Worm (Caenorhabditis elegans) whole organism, L1 larva: ENCODE measurements around the gene chmp-7.

Experiments
- C04F5.9 ChIP-seq: sonication (generic microtip); optimal IDR thresholded peaks from 2 replicates; lab custom pipeline; 2016; ENCODE audit warnings: missing genetic modification characterization, missing compliant biosample characterization
- C16A3.4 ChIP-seq: fragments of 150-350 bp; optimal IDR thresholded peaks from 2 replicates; lab custom pipeline; 2014; ENCODE audit warnings: missing biosample characterization, missing genetic modification characterization
- C34B4.2 ChIP-seq: sonication (generic microtip); optimal IDR thresholded peaks from 2 replicates; lab custom pipeline; 2017; ENCODE audit warnings: mild to moderate bottlenecking, missing genetic modification characterization, missing compliant biosample characterization
- F16B12.6 ChIP-seq: fragments of 150-350 bp; optimal IDR thresholded peaks from 2 replicates; lab custom pipeline; 2014; ENCODE audit warnings: missing biosample characterization, missing genetic modification characterization
- alr-1 ChIP-seq: fragments of 200-800 bp; sonication (Bioruptor generic); optimal IDR thresholded peaks from 2 replicates; lab custom pipeline; 2018; ENCODE audit warnings: borderline replicate concordance, mild to moderate bottlenecking, missing genetic modification characterization, missing compliant biosample characterization
- aly-2 ChIP-seq: fragments of 150-350 bp; optimal IDR thresholded peaks from 2 replicates; lab custom pipeline; 2014; ENCODE audit warnings: missing biosample characterization, missing genetic modification characterization
- ama-1 ChIP-seq: fragments of 150-350 bp; optimal IDR thresholded peaks from 2 replicates; lab custom pipeline; 2014
- blmp-1 ChIP-seq: fragments of 150-350 bp; optimal IDR thresholded peaks from 2 replicates; lab custom pipeline; 2014; ENCODE audit warnings: missing biosample characterization, missing genetic modification characterization
- ceh-82 ChIP-seq, 3 experiments: fragments of 150-350 bp in 1 of 3; sonication (generic microtip) in 2 of 3; optimal IDR thresholded peaks; 2 replicates each; lab custom pipeline; 2014 to 2017; ENCODE audit warnings: missing biosample characterization in 3 of 3, missing genetic modification characterization in 3 of 3
- ceh-88 ChIP-seq: fragments of 200-800 bp; sonication (Bioruptor generic); IDR thresholded peaks from 2 replicates; pipeline ENCODE4 v1.3.6; 2022; ENCODE audit warnings: missing genetic modification characterization, missing compliant biosample characterization
- dpl-1 ChIP-seq, 3 experiments: fragments of 150-350 bp in 2 of 3; sonication (generic microtip) in 1 of 3; optimal IDR thresholded peaks; 2 replicates each; lab custom pipeline; 2014 to 2017; ENCODE audit warnings: missing biosample characterization in 3 of 3, missing genetic modification characterization in 3 of 3, missing genetic modification reagents in 3 of 3
- dsc-1 ChIP-seq: sonication (generic microtip); optimal IDR thresholded peaks from 2 replicates; lab custom pipeline; 2016; ENCODE audit warnings: mild to moderate bottlenecking, missing genetic modification characterization, missing compliant biosample characterization
- egl-13 ChIP-seq: sonication (generic microtip); optimal IDR thresholded peaks from 2 replicates; lab custom pipeline; 2016; ENCODE audit warnings: missing genotype, missing genetic modification reagents, missing genetic modification characterization, missing compliant biosample characterization
- elt-3 ChIP-seq, 6 experiments: fragments of 150-350 bp in 1 of 6; sonication (generic microtip); optimal IDR thresholded peaks; 2 replicates each; lab custom pipeline; 2017 to 2018; ENCODE audit warnings: missing biosample characterization in 6 of 6, missing genetic modification characterization in 6 of 6, inconsistent platforms in 1 of 6
- ets-5 ChIP-seq: fragments of 200-800 bp; sonication (Bioruptor generic); IDR thresholded peaks from 2 replicates; pipeline ENCODE4 v1.3.6; 2022; ENCODE audit warnings: missing genetic modification characterization, missing compliant biosample characterization
- fkh-8 ChIP-seq: sonication (generic microtip); optimal IDR thresholded peaks from 2 replicates; lab custom pipeline; 2016; ENCODE audit warnings: mild to moderate bottlenecking, missing genetic modification characterization, missing compliant biosample characterization
- grh-1 ChIP-seq: fragments of 200-800 bp; sonication (Bioruptor generic); IDR thresholded peaks from 2 replicates; pipeline ENCODE4 v1.3.6; 2022; ENCODE audit warnings: missing genetic modification reagents, missing genetic modification characterization, missing compliant biosample characterization
- hlh-4 ChIP-seq: sonication (generic microtip); optimal IDR thresholded peaks from 2 replicates; lab custom pipeline; 2016; ENCODE audit warnings: mild to moderate bottlenecking, missing genetic modification characterization, missing compliant biosample characterization
- irx-1 ChIP-seq: sonication (generic microtip); optimal IDR thresholded peaks from 2 replicates; lab custom pipeline; 2016; ENCODE audit warnings: missing genetic modification characterization, missing compliant biosample characterization
- isw-1 ChIP-seq: fragments of 200-800 bp; sonication (Bioruptor generic); IDR thresholded peaks from 2 replicates; pipeline ENCODE4 v1.3.6; 2022; ENCODE audit warnings: missing genetic modification characterization, missing compliant biosample characterization
- jun-1 ChIP-seq: fragments of 150-350 bp; optimal IDR thresholded peaks from 2 replicates; lab custom pipeline; 2014; ENCODE audit warnings: missing biosample characterization, missing genetic modification reagents, missing genetic modification characterization
- lin-13 ChIP-seq: fragments of 150-350 bp; optimal IDR thresholded peaks from 2 replicates; lab custom pipeline; 2014; ENCODE audit warnings: missing biosample characterization, missing genetic modification reagents, missing genetic modification characterization
- lin-14 ChIP-seq: fragments of 200-800 bp; sonication (Bioruptor generic); optimal IDR thresholded peaks from 2 replicates; lab custom pipeline; 2018; ENCODE audit warnings: mild to moderate bottlenecking, missing genetic modification characterization, moderate library complexity, missing compliant biosample characterization
- lin-15B ChIP-seq: fragments of 150-350 bp; sonication (generic microtip); optimal IDR thresholded peaks from 3 replicates; lab custom pipeline; 2014; ENCODE audit warnings: missing biosample characterization, missing genetic modification characterization
- lin-35 ChIP-seq, 2 experiments: fragments of 150-350 bp; optimal IDR thresholded peaks; 2 replicates each; lab custom pipeline; 2014; ENCODE audit warnings: missing biosample characterization in 2 of 2, missing genetic modification characterization in 2 of 2, missing genetic modification reagents in 2 of 2
- lir-3 ChIP-seq: sonication (generic microtip); optimal IDR thresholded peaks from 2 replicates; lab custom pipeline; 2016; ENCODE audit warnings: mild to moderate bottlenecking, missing genetic modification characterization, moderate library complexity, missing compliant biosample characterization; ENCODE audit not compliant: poor library complexity
- mab-9 ChIP-seq: fragments of 200-800 bp; sonication (Bioruptor generic); IDR thresholded peaks from 2 replicates; pipeline ENCODE4 v1.3.6; 2022; ENCODE audit warnings: missing genetic modification reagents, missing genetic modification characterization, missing compliant biosample characterization
- mdl-1 ChIP-seq, 2 experiments: fragments of 150-350 bp; optimal IDR thresholded peaks; 2 replicates each; lab custom pipeline; 2014 to 2017; ENCODE audit warnings: missing biosample characterization in 2 of 2, missing genetic modification characterization in 2 of 2, inconsistent platforms in 1 of 2
- mef-2 ChIP-seq: fragments of 150-350 bp; optimal IDR thresholded peaks from 2 replicates; lab custom pipeline; 2014; ENCODE audit warnings: missing biosample characterization, missing genetic modification characterization
- mep-1 ChIP-seq: fragments of 150-350 bp; optimal IDR thresholded peaks from 2 replicates; lab custom pipeline; 2014; ENCODE audit warnings: missing biosample characterization, missing genetic modification characterization
- nhr-19 ChIP-seq: fragments of 200-800 bp; sonication (Bioruptor generic); conservative IDR thresholded peaks from 2 replicates; pipeline ENCODE4 v1.3.6; 2022; ENCODE audit warnings: missing genetic modification characterization, missing compliant biosample characterization
- nhr-20 ChIP-seq: sonication (generic microtip); optimal IDR thresholded peaks from 2 replicates; lab custom pipeline; 2016; ENCODE audit warnings: mild to moderate bottlenecking, missing genetic modification characterization, missing compliant biosample characterization
- nhr-237 ChIP-seq: fragments of 150-350 bp; optimal IDR thresholded peaks from 2 replicates; lab custom pipeline; 2014; ENCODE audit warnings: missing biosample characterization, missing genetic modification characterization
- nhr-76 ChIP-seq: sonication (generic microtip); optimal IDR thresholded peaks from 2 replicates; lab custom pipeline; 2017; ENCODE audit warnings: missing biosample characterization, missing genetic modification characterization
- nhr-84 ChIP-seq: sonication (generic microtip); optimal IDR thresholded peaks from 2 replicates; lab custom pipeline; 2017; ENCODE audit warnings: missing biosample characterization, missing genetic modification characterization
- nhr-85 ChIP-seq: sonication (generic microtip); peaks from one replicate; lab custom pipeline; 2016; ENCODE audit warnings: missing genetic modification characterization, inconsistent platforms, missing compliant biosample characterization
- nhr-90 ChIP-seq: sonication (generic microtip); optimal IDR thresholded peaks from 2 replicates; lab custom pipeline; 2016; ENCODE audit warnings: mild to moderate bottlenecking, missing genetic modification characterization, missing compliant biosample characterization; ENCODE audit not compliant: poor library complexity
- pax-3 ChIP-seq: fragments of 200-800 bp; sonication (Bioruptor generic); optimal IDR thresholded peaks from 2 replicates; lab custom pipeline; 2018; ENCODE audit warnings: mild to moderate bottlenecking, missing genetic modification characterization, moderate library complexity, missing compliant biosample characterization
- rnt-1 ChIP-seq: sonication (generic microtip); optimal IDR thresholded peaks from 2 replicates; lab custom pipeline; 2016; ENCODE audit warnings: mild to moderate bottlenecking, missing genetic modification characterization, moderate library complexity, missing compliant biosample characterization
- skn-1 ChIP-seq: fragments of 150-350 bp; optimal IDR thresholded peaks from 2 replicates; lab custom pipeline; 2014; ENCODE audit warnings: missing biosample characterization, missing genetic modification characterization
- snu-23 ChIP-seq: sonication (generic microtip); optimal IDR thresholded peaks from 2 replicates; lab custom pipeline; 2016; ENCODE audit warnings: missing genetic modification characterization, missing compliant biosample characterization
- sup-37 ChIP-seq: fragments of 200-800 bp; sonication (Bioruptor generic); optimal IDR thresholded peaks from 2 replicates; lab custom pipeline; 2018; ENCODE audit warnings: mild to moderate bottlenecking, missing genetic modification characterization, missing compliant biosample characterization
- swsn-7 ChIP-seq: sonication (generic microtip); optimal IDR thresholded peaks from 2 replicates; lab custom pipeline; 2016; ENCODE audit warnings: missing genetic modification characterization, missing compliant biosample characterization
- tbx-2 ChIP-seq: sonication (generic microtip); optimal IDR thresholded peaks from 2 replicates; lab custom pipeline; 2016; ENCODE audit warnings: missing genetic modification characterization, missing compliant biosample characterization
- unc-130 ChIP-seq: fragments of 150-350 bp; optimal IDR thresholded peaks from 2 replicates; lab custom pipeline; 2017; ENCODE audit warnings: missing biosample characterization, missing genetic modification characterization, inconsistent platforms
- unc-62 ChIP-seq: fragments of 150-350 bp; optimal IDR thresholded peaks from 2 replicates; lab custom pipeline; 2014; ENCODE audit warnings: missing biosample characterization, missing genetic modification reagents, missing genetic modification characterization
- unc-86 ChIP-seq: sonication (generic microtip); optimal IDR thresholded peaks from 2 replicates; lab custom pipeline; 2016; ENCODE audit warnings: missing genetic modification characterization, missing compliant biosample characterization
- xbp-1 ChIP-seq: sonication (generic microtip); optimal IDR thresholded peaks from 2 replicates; lab custom pipeline; 2016; ENCODE audit warnings: missing genetic modification characterization, missing compliant biosample characterization
- zip-4 ChIP-seq: fragments of 200-800 bp; sonication (Bioruptor generic); optimal IDR thresholded peaks from 2 replicates; lab custom pipeline; 2018; ENCODE audit warnings: mild to moderate bottlenecking, missing genetic modification characterization, moderate library complexity, missing compliant biosample characterization
- ztf-11 ChIP-seq, 2 experiments: sonication (generic microtip); optimal IDR thresholded peaks; 2 replicates each; lab custom pipeline; 2016 to 2017; ENCODE audit warnings: missing genetic modification characterization in 2 of 2, missing biosample characterization in 1 of 2, missing compliant biosample characterization in 1 of 2

The chmp-7 gene

DNA sequence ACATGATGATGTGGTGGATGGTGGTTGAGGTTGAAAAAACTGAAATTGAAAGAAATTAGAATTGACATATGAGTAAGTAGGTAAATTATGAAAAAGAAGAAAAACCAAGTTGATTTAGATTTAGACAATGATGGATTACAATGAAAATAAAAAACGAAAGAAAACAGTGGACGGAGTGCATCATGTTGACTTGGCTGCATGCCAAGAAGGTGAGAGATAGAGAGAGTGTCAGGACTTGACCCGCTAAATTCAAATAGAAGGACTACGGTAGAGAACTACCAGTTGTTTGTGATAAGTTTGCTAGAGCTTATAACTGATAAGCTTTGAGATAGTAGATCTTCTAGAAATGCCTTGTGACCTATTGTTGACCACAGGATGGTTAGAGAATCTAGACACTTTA, 6.3 kb downstream of the chmp-7 start, which contains the start of gene T24B8.3 (continued):
- TF ChIP-seq nhr-20 (peak; percentile 48), zip-4 (GFP tag; lab: Kevin White, UChicago) (no peak), mef-2 (tag; lab: Kevin White, UChicago) (no peak), elt-3 (tag; optimal IDR thresholded peaks at IDR 0.05; lab: Kevin White, UChicago) (peak in 1 of 6 experiments; percentile 40), C16A3.4 (tag; lab: Kevin White, UChicago) (peak; percentile 40)
- TF ChIP-seq, all 84 proteins: peak for 19

DNA sequence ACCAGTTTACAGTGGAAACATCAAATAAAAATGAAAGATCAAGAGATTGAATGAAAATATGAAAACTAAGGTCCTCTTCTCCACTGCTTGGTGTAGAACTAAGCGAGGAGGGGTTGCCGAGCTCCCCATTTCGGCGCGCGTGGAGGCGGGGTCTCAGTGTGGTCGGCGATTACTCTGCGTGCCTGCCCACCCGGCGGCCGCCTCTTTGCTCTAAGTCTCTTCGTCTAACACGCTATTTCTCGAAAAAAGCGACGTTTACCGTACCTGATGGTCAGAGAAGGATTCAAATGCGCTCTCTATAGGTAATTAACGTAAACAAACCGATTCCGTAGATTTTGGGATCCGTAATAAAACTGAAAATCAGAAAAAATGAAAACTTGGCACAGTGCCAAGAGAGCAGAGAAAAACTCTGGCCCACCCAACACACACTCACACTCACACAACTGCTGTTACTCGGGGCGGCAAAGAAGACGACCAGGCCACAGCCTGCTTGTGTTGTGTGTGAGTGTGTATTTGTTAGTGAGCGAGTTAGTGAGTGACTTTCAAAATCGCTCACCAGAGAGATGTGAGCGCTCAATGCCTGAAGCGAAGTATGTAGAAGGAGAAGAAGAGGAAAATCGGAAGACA, 6.9 kb downstream of the chmp-7 start:
- peak; percentile 66 to 67 for TF ChIP-seq lin-35 (GFP tag; optimal IDR thresholded peaks at IDR 0.05; lab: Kevin White, UChicago)
- TF ChIP-seq fkh-8: peak; percentile 74
- TF ChIP-seq grh-1 (GFP tag; lab: Robert Waterston, UW): 0 out of 2 replicates have a peak, but pooled peaks have one; percentile 11
- TF ChIP-seq tbx-2 (tag; lab: Kevin White, UChicago): peak; percentile 74
- TF ChIP-seq nhr-85 (tag; lab: Kevin White, UChicago): peak; percentile 45
- peak; percentile 26 for TF ChIP-seq unc-130 (tag; lab: Kevin White, UChicago)
- peak; percentile 28 for TF ChIP-seq egl-13 (tag; lab: Kevin White, UChicago)
- TF ChIP-seq skn-1 (tag; lab: Kevin White, UChicago): peak; percentile 73
- TF ChIP-seq blmp-1: no peak
- TF ChIP-seq mdl-1 (tag; optimal IDR thresholded peaks at IDR 0.05; lab: Kevin White, UChicago): peak in 1 of 2 experiments; percentile 29
- TF ChIP-seq dsc-1 (tag; lab: Kevin White, UChicago): peak; percentile 71
- TF ChIP-seq unc-86 (tag; lab: Kevin White, UChicago): peak; percentile 74
- TF ChIP-seq nhr-84 (tag; lab: Kevin White, UChicago): no peak
- TF ChIP-seq irx-1: peak; percentile 31
- peak; percentile 90 for TF ChIP-seq lin-14
- no peak for TF ChIP-seq hlh-4
- TF ChIP-seq nhr-90 (tag; lab: Kevin White, UChicago): peak; percentile 26
- no peak for TF ChIP-seq ztf-11 (tag; optimal IDR thresholded peaks at IDR 0.05; lab: Kevin White, UChicago)
- peak; percentile 66 for TF ChIP-seq lin-13
- peak; percentile 47 for TF ChIP-seq jun-1 (tag; lab: Kevin White, UChicago)
- TF ChIP-seq C34B4.2 (tag; lab: Kevin White, UChicago): no peak
- no peak for TF ChIP-seq ceh-88 (GFP tag; lab: Robert Waterston, UW)
- no peak for TF ChIP-seq ama-1
- peak; percentile 50 for TF ChIP-seq pax-3
- peak; percentile 37 for TF ChIP-seq F16B12.6
- TF ChIP-seq mep-1 (tag; lab: Kevin White, UChicago): peak; percentile 81
- peak; percentile 47 for TF ChIP-seq isw-1 (GFP tag; lab: Robert Waterston, UW)
- TF ChIP-seq snu-23 (GFP tag; lab: Kevin White, UChicago): peak; percentile 84
- TF ChIP-seq dpl-1 (GFP tag; optimal IDR thresholded peaks at IDR 0.05; lab: Kevin White, UChicago): peak; percentile 24 to 52 (median 32)
- no peak for TF ChIP-seq lir-3 (tag; lab: Kevin White, UChicago)
- TF ChIP-seq rnt-1 (tag; lab: Kevin White, UChicago): peak; percentile 77
- TF ChIP-seq alr-1: no peak
- TF ChIP-seq unc-62 (GFP tag; lab: Kevin White, UChicago): no peak
- peak; percentile 47 for TF ChIP-seq lin-15B (tag; lab: Kevin White, UChicago)
- peak; percentile 45 for TF ChIP-seq sup-37
- TF ChIP-seq ets-5 (GFP tag; lab: Robert Waterston, UW): no peak
- TF ChIP-seq nhr-19 (GFP tag; lab: Robert Waterston, UW): peak; percentile 47
- peak; percentile 59 for TF ChIP-seq xbp-1 (tag; lab: Kevin White, UChicago)
- TF ChIP-seq ceh-82 (tag; optimal IDR thresholded peaks at IDR 0.05; lab: Kevin White, UChicago): peak; percentile 15 to 73 (median 62)
- peak; percentile 72 for TF ChIP-seq nhr-20
- peak; percentile 75 for TF ChIP-seq swsn-7 (tag; lab: Kevin White, UChicago)
- TF ChIP-seq mab-9 (GFP tag; lab: Robert Waterston, UW): 0 out of 2 replicates have a peak, but pooled peaks have one; percentile 12
- peak; percentile 14 for TF ChIP-seq aly-2 (tag; lab: Kevin White, UChicago)
- peak; percentile 63 for TF ChIP-seq nhr-237
- TF ChIP-seq C04F5.9 (tag; lab: Kevin White, UChicago): no peak
- no peak for TF ChIP-seq nhr-76 (tag; lab: Kevin White, UChicago)
